Worm (Caenorhabditis elegans): ENCODE measurements around the gene C56E6.4.

ce11 chrII:6573677-6574076 lies 45.1 kb upstream of the C56E6.4 start, which contains the start of gene sra-28:
- TF ChIP-seq med-1 (GFP tag; optimal IDR thresholded peaks at IDR 0.05; ENCODE audit: insufficient read depth) = no peak
- TF ChIP-seq cog-1 (tag; optimal IDR thresholded peaks at IDR 0.05) = no peak
- no peak for TF ChIP-seq ztf-23 (GFP tag; IDR thresholded peaks at IDR 0.05)
- no peak for TF ChIP-seq T22C8.4 (GFP tag; IDR thresholded peaks at IDR 0.05)
- no peak for TF ChIP-seq ref-1 (GFP tag; conservative IDR thresholded peaks at IDR 0.05)
- TF ChIP-seq klf-2 (GFP tag; conservative IDR thresholded peaks at IDR 0.05) = no peak
- TF ChIP-seq tab-1 (GFP tag; IDR thresholded peaks at IDR 0.05) = no peak
- TF ChIP-seq flt-1 (GFP tag; IDR thresholded peaks at IDR 0.05) = no peak

All from whole organism, midembryonic.